Worm (Caenorhabditis elegans): ENCODE results near the gene F28A10.1.

ce11 chrII:783532-783931 is 42.1 kb upstream of the F28A10.1 start, which contains the start of gene Y39F10A.6:
- no peak for TF ChIP-seq nhr-12 (tag; optimal IDR thresholded peaks at IDR 0.05)
- TF ChIP-seq snpc-4 (tag; optimal IDR thresholded peaks at IDR 0.05) = no peak
- TF ChIP-seq mep-1 (tag; optimal IDR thresholded peaks at IDR 0.05) = no peak
- no peak for TF ChIP-seq lsy-2 (tag; optimal IDR thresholded peaks at IDR 0.05)
- no peak for TF ChIP-seq flh-1 (GFP tag; optimal IDR thresholded peaks at IDR 0.05)
- TF ChIP-seq nhr-2 (tag; optimal IDR thresholded peaks at IDR 0.05) = no peak
- no peak for TF ChIP-seq nhr-237 (tag; optimal IDR thresholded peaks at IDR 0.05)
- no peak for TF ChIP-seq nhr-28 (tag; optimal IDR thresholded peaks at IDR 0.05)
